Fruit fly (Drosophila melanogaster) whole organism, embryonic: Measurements from ENCODE around the gene CG31661.

Source experiments
- BtbVII ChIP-seq: fragments of 200-800 bp; sonication (Bioruptor generic); optimal IDR thresholded peaks from 3 replicates; lab custom pipeline; 2017; ENCODE audit warnings: missing biosample characterization, mild to moderate bottlenecking, missing genetic modification characterization
- CG1024 ChIP-seq: fragments of 200-800 bp; sonication (Bioruptor generic); IDR thresholded peaks from 2 replicates; pipeline ENCODE4 v1.3.6; 2022; ENCODE audit warnings: missing biosample characterization, missing genetic modification characterization
- CG10366 ChIP-seq: fragments of 200-800 bp; sonication (Bioruptor generic); IDR thresholded peaks from 2 replicates; pipeline ENCODE4 v1.3.6; 2022; ENCODE audit warnings: missing biosample characterization, missing genetic modification characterization
- CG13287 ChIP-seq: fragments of 200-800 bp; sonication (Bioruptor generic); IDR thresholded peaks from 2 replicates; pipeline ENCODE4 v1.3.6; 2022; ENCODE audit warnings: missing biosample characterization, missing genetic modification characterization; ENCODE audit not compliant: partially characterized antibody
- CG13775 ChIP-seq: fragments of 200-800 bp; sonication (Bioruptor generic); optimal IDR thresholded peaks from 3 replicates; lab custom pipeline; 2017; ENCODE audit warnings: missing biosample characterization, mild to moderate bottlenecking, missing genetic modification characterization
- CG16815 ChIP-seq: fragments of 200-800 bp; sonication (Bioruptor generic); optimal IDR thresholded peaks from 3 replicates; lab custom pipeline; 2017; ENCODE audit warnings: missing biosample characterization, mild to moderate bottlenecking, missing genetic modification characterization
- CG16863 ChIP-seq: fragments of 200-800 bp; sonication (Bioruptor generic); optimal IDR thresholded peaks from 3 replicates; lab custom pipeline; 2016; ENCODE audit warnings: missing biosample characterization, missing genetic modification characterization
- CG17186 ChIP-seq: fragments of 200-800 bp; sonication (Bioruptor generic); optimal IDR thresholded peaks from 3 replicates; lab custom pipeline; 2017; ENCODE audit warnings: missing biosample characterization, missing genetic modification reagents, missing genetic modification characterization
- CG31441 ChIP-seq: fragments of 200-800 bp; sonication (Bioruptor generic); IDR thresholded peaks from 2 replicates; pipeline ENCODE4 v1.3.6; 2022; ENCODE audit warnings: missing biosample characterization, missing genetic modification characterization
- CG33213 ChIP-seq: fragments of 200-800 bp; sonication (Bioruptor generic); optimal IDR thresholded peaks from 3 replicates; lab custom pipeline; 2016; ENCODE audit warnings: missing biosample characterization, missing genetic modification characterization
- CG34224 ChIP-seq: fragments of 200-800 bp; sonication (Bioruptor generic); IDR thresholded peaks from 3 replicates; pipeline ENCODE4 v1.3.6; 2022; ENCODE audit warnings: missing biosample characterization, missing genetic modification characterization; ENCODE audit not compliant: partially characterized antibody
- CG4707 ChIP-seq: fragments of 200-800 bp; sonication (Bioruptor generic); optimal IDR thresholded peaks from 2 replicates; lab custom pipeline; 2018; ENCODE audit warnings: missing biosample characterization, mild to moderate bottlenecking, missing genetic modification characterization, moderate library complexity
- CG4730 ChIP-seq: fragments of 200-800 bp; sonication (Bioruptor generic); IDR thresholded peaks from 2 replicates; pipeline ENCODE4 v1.3.6; 2022; ENCODE audit warnings: missing biosample characterization, missing genetic modification characterization
- CG5245 ChIP-seq: fragments of 200-800 bp; sonication (Bioruptor generic); optimal IDR thresholded peaks from 3 replicates; lab custom pipeline; 2016; ENCODE audit warnings: missing biosample characterization, missing genetic modification characterization
- CG6175 ChIP-seq: fragments of 200-800 bp; sonication (Bioruptor generic); IDR thresholded peaks from 3 replicates; pipeline ENCODE4 v1.3.6; 2022; ENCODE audit warnings: missing biosample characterization, missing genetic modification characterization
- CG6813 ChIP-seq: fragments of 200-800 bp; sonication (Bioruptor generic); optimal IDR thresholded peaks from 2 replicates; lab custom pipeline; 2017; ENCODE audit warnings: missing biosample characterization, missing genetic modification characterization, mild to moderate bottlenecking, moderate library complexity, missing genetic modification reagents
- CG7745 ChIP-seq: fragments of 200-800 bp; sonication (Bioruptor generic); optimal IDR thresholded peaks from 2 replicates; lab custom pipeline; 2018; ENCODE audit warnings: missing biosample characterization, mild to moderate bottlenecking, missing genetic modification characterization, moderate library complexity
- CG8089 ChIP-seq: fragments of 200-800 bp; sonication (Bioruptor generic); optimal IDR thresholded peaks from 3 replicates; lab custom pipeline; 2016; ENCODE audit warnings: missing biosample characterization, missing genetic modification characterization
- CG9609 ChIP-seq: fragments of 200-800 bp; sonication (Bioruptor generic); optimal IDR thresholded peaks from 3 replicates; lab custom pipeline; 2016; ENCODE audit warnings: missing biosample characterization, missing genetic modification characterization
- CG9876 ChIP-seq: fragments of 200-800 bp; sonication (Bioruptor generic); optimal IDR thresholded peaks from 2 replicates; lab custom pipeline; 2016; ENCODE audit warnings: missing biosample characterization, missing genetic modification characterization
- CoRest ChIP-seq: fragments of 200-800 bp; sonication (Bioruptor generic); optimal IDR thresholded peaks from 3 replicates; lab custom pipeline; 2018; ENCODE audit warnings: missing biosample characterization, mild to moderate bottlenecking, missing genetic modification characterization, moderate library complexity
- D ChIP-seq, 2 experiments: fragments of 200-800 bp in 1 of 2; fragments of >200 bp in 1 of 2; sonication (Bioruptor generic) in 1 of 2; optimal IDR thresholded peaks; 2 replicates in 1 of 2; 3 replicates in 1 of 2; lab custom pipeline; 2017; ENCODE audit warnings: mild to moderate bottlenecking in 1 of 2, missing biosample characterization in 1 of 2, missing genetic modification characterization in 1 of 2, missing genetic modification reagents in 1 of 2
- D19A ChIP-seq: fragments of 200-800 bp; optimal IDR thresholded peaks from 3 replicates; lab custom pipeline; 2019; ENCODE audit warnings: missing biosample characterization, mild to moderate bottlenecking, missing genetic modification characterization, moderate library complexity
- Doc3 ChIP-seq: fragments of 200-800 bp; sonication (Bioruptor generic); IDR thresholded peaks from 3 replicates; pipeline ENCODE4 v1.3.6; 2022; ENCODE audit warnings: missing biosample characterization, missing genetic modification characterization; ENCODE audit not compliant: partially characterized antibody
- HmgD ChIP-seq: fragments of 200-800 bp; sonication (Bioruptor generic); optimal IDR thresholded peaks from 3 replicates; lab custom pipeline; 2016; ENCODE audit warnings: missing biosample characterization, missing genetic modification characterization
- Hsf ChIP-seq: fragments of 200-800 bp; sonication (Bioruptor generic); optimal IDR thresholded peaks from 3 replicates; lab custom pipeline; 2016; ENCODE audit warnings: missing biosample characterization, missing genetic modification characterization
- Neu2 ChIP-seq: fragments of 200-800 bp; sonication (Bioruptor generic); optimal IDR thresholded peaks from 3 replicates; lab custom pipeline; 2016; ENCODE audit warnings: missing biosample characterization, missing genetic modification characterization, borderline replicate concordance
- Optix ChIP-seq: fragments of 200-800 bp; sonication (Bioruptor generic); IDR thresholded peaks from 3 replicates; pipeline ENCODE4 v1.3.6; 2022; ENCODE audit warnings: missing biosample characterization, missing genetic modification characterization
- Rfx ChIP-seq: fragments of 200-800 bp; sonication (Bioruptor generic); IDR thresholded peaks from 2 replicates; pipeline ENCODE4 v1.3.6; 2022; ENCODE audit warnings: missing biosample characterization, missing genetic modification characterization
- Rx ChIP-seq: fragments of 200-800 bp; sonication (Bioruptor generic); IDR thresholded peaks from 2 replicates; pipeline ENCODE4 v1.3.6; 2022; ENCODE audit warnings: missing biosample characterization, missing genetic modification characterization
- Sox100B ChIP-seq: fragments of 200-800 bp; sonication (Bioruptor generic); optimal IDR thresholded peaks from 3 replicates; lab custom pipeline; 2018; ENCODE audit warnings: missing biosample characterization, mild to moderate bottlenecking, missing genetic modification characterization
- amos ChIP-seq: fragments of 200-800 bp; sonication (Bioruptor generic); IDR thresholded peaks from 2 replicates; pipeline ENCODE4 v1.3.6; 2022; ENCODE audit warnings: missing biosample characterization, missing genetic modification characterization; ENCODE audit not compliant: partially characterized antibody
- ato ChIP-seq: fragments of 200-800 bp; sonication (Bioruptor generic); IDR thresholded peaks from 2 replicates; pipeline ENCODE4 v1.3.6; 2022; ENCODE audit warnings: missing biosample characterization, missing genetic modification characterization; ENCODE audit not compliant: partially characterized antibody
- dysf ChIP-seq: fragments of 200-800 bp; sonication (Bioruptor generic); IDR thresholded peaks from 3 replicates; pipeline ENCODE4 v1.3.6; 2022; ENCODE audit warnings: missing biosample characterization, missing genetic modification characterization
- en ChIP-seq: fragments of 200-800 bp; sonication (Bioruptor generic); optimal IDR thresholded peaks from 2 replicates; lab custom pipeline; 2016; ENCODE audit warnings: missing biosample characterization, missing genetic modification characterization
- fd96Cb ChIP-seq: fragments of 200-800 bp; sonication (Bioruptor generic); optimal IDR thresholded peaks from 2 replicates; lab custom pipeline; 2018; ENCODE audit warnings: missing biosample characterization, mild to moderate bottlenecking, missing genetic modification characterization, moderate library complexity
- gt ChIP-seq: fragments of 200-800 bp; sonication (Bioruptor generic); IDR thresholded peaks from 2 replicates; pipeline ENCODE4 v1.3.6; 2022; ENCODE audit warnings: missing biosample characterization, missing genetic modification characterization
- kni ChIP-seq: fragments of 200-800 bp; sonication (Bioruptor generic); optimal IDR thresholded peaks from 3 replicates; lab custom pipeline; 2017; ENCODE audit warnings: mild to moderate bottlenecking, missing biosample characterization, missing genetic modification reagents, missing genetic modification characterization
- lola ChIP-seq, 3 experiments: fragments of >200 bp in 2 of 3; fragments of 200-800 bp in 1 of 3; sonication (Bioruptor generic) in 1 of 3; optimal IDR thresholded peaks; 2 replicates each; lab custom pipeline; 2017 to 2019; ENCODE audit warnings: missing biosample characterization in 3 of 3, missing genetic modification characterization in 3 of 3, mild to moderate bottlenecking in 1 of 3, moderate library complexity in 1 of 3
- mld ChIP-seq: fragments of 200-800 bp; sonication (Bioruptor generic); IDR thresholded peaks from 3 replicates; pipeline ENCODE4 v1.3.6; 2022; ENCODE audit warnings: missing biosample characterization, missing genetic modification characterization; ENCODE audit not compliant: partially characterized antibody
- nerfin-1 ChIP-seq: fragments of 200-800 bp; sonication (Bioruptor generic); optimal IDR thresholded peaks from 3 replicates; lab custom pipeline; 2019; ENCODE audit warnings: missing biosample characterization, mild to moderate bottlenecking, missing genetic modification characterization, moderate library complexity
- otp ChIP-seq: fragments of 200-800 bp; sonication (Bioruptor generic); IDR thresholded peaks from 3 replicates; pipeline ENCODE4, ENCODE4 v1.3.6; 2022; ENCODE audit warnings: missing biosample characterization, missing genetic modification characterization
- phol ChIP-seq: fragments of 200-800 bp; sonication (Bioruptor generic); optimal IDR thresholded peaks from 3 replicates; lab custom pipeline; 2018; ENCODE audit warnings: missing biosample characterization, mild to moderate bottlenecking, missing genetic modification characterization, moderate library complexity
- pum ChIP-seq: fragments of 200-800 bp; sonication (Bioruptor generic); optimal IDR thresholded peaks from 2 replicates; lab custom pipeline; 2016; ENCODE audit warnings: missing biosample characterization, missing genetic modification characterization
- sens-2 ChIP-seq: fragments of 200-800 bp; sonication (Bioruptor generic); IDR thresholded peaks from 2 replicates; pipeline ENCODE4 v1.3.6; 2022; ENCODE audit warnings: missing biosample characterization, missing genetic modification characterization
- slbo ChIP-seq: fragments of 200-800 bp; sonication (Bioruptor generic); IDR thresholded peaks from 2 replicates; pipeline ENCODE4 v1.3.6; 2022; ENCODE audit warnings: missing biosample characterization, missing genetic modification characterization
- slp2 ChIP-seq: fragments of 200-800 bp; sonication (Bioruptor generic); optimal IDR thresholded peaks from 2 replicates; lab custom pipeline; 2016; ENCODE audit warnings: missing biosample characterization, missing genetic modification characterization
- sob ChIP-seq: fragments of 200-800 bp; sonication (Bioruptor generic); IDR thresholded peaks from 2 replicates; pipeline ENCODE4 v1.3.6; 2022; ENCODE audit warnings: missing biosample characterization, missing genetic modification characterization

The CG31661 gene

dm6 chr2L:1462136-1462535 lies 34.9 kb upstream of the CG31661 start (continued):
- TF ChIP-seq CG9876 (GFP tag; lab: Kevin White, UChicago) = peak; percentile 7
- TF ChIP-seq sens-2 (GFP tag; lab: Robert Waterston, UW) = peak; percentile 68
- TF ChIP-seq D (optimal IDR thresholded peaks at IDR 0.05; lab: Kevin White, UChicago) = no peak
- TF ChIP-seq D (GFP tag; optimal IDR thresholded peaks at IDR 0.05; lab: Kevin White, UChicago) = peak; percentile 36
- TF ChIP-seq BtbVII (GFP tag; lab: Kevin White, UChicago) = no peak
- peak; percentile 40 for TF ChIP-seq CG10366 (GFP tag; lab: Robert Waterston, UW)
- peak; percentile 14 for TF ChIP-seq CG7745 (tag; lab: Kevin White, UChicago)
- TF ChIP-seq HmgD (GFP tag; lab: Kevin White, UChicago) = peak; percentile 17
- no peak for TF ChIP-seq nerfin-1 (tag; lab: Kevin White, UChicago)
- peak; percentile 67 for TF ChIP-seq CG34224 (GFP tag; lab: Robert Waterston, UW)
- TF ChIP-seq D19A (tag; lab: Kevin White, UChicago) = peak; percentile 56
- TF ChIP-seq CG16863 (GFP tag; lab: Kevin White, UChicago) = peak; percentile 54
- peak; percentile 79 for TF ChIP-seq Doc3 (GFP tag; lab: Robert Waterston, UW)
- peak; percentile 46; the same call in 1 of the 2 replicates for TF ChIP-seq gt (GFP tag; lab: Robert Waterston, UW)
- no peak for TF ChIP-seq CG17186 (GFP tag; lab: Kevin White, UChicago)
- TF ChIP-seq CG4730 = peak; percentile 16; the same call in 1 of the 2 replicates
- no peak for TF ChIP-seq Optix
- TF ChIP-seq fd96Cb (tag; lab: Kevin White, UChicago) = peak; percentile 40
- TF ChIP-seq pum (GFP tag; lab: Kevin White, UChicago) = peak; percentile 40
- TF ChIP-seq CG4707 (GFP tag; lab: Kevin White, UChicago) = no peak
- TF ChIP-seq CG6175 (GFP tag; lab: Robert Waterston, UW) = no peak
- peak; percentile 51 for TF ChIP-seq kni (GFP tag; lab: Kevin White, UChicago)
- 0 out of 2 replicates have a peak, but pooled peaks have one; percentile 25 for TF ChIP-seq Rfx (GFP tag; lab: Robert Waterston, UW)
- TF ChIP-seq CoRest (tag; lab: Kevin White, UChicago) = peak; percentile 31
- TF ChIP-seq phol (tag; lab: Kevin White, UChicago) = peak; percentile 48
- peak; percentile 27; the same call in 1 of the 2 replicates for TF ChIP-seq sob (GFP tag; lab: Robert Waterston, UW)
- peak in 1 of 3 experiments; percentile 76 for TF ChIP-seq lola (GFP tag; optimal IDR thresholded peaks at IDR 0.05; lab: Kevin White, UChicago)
- TF ChIP-seq Neu2 (GFP tag; lab: Kevin White, UChicago) = no peak
- 0 out of 2 replicates have a peak, but pooled peaks have one; percentile 5 for TF ChIP-seq slbo (GFP tag; lab: Robert Waterston, UW)
- peak; percentile 38 for TF ChIP-seq CG9609 (GFP tag; lab: Kevin White, UChicago)
- peak; percentile 79; the same call in 2 of the 3 replicates for TF ChIP-seq otp (GFP tag; lab: Robert Waterston, UW)
- TF ChIP-seq Rx (GFP tag; lab: Robert Waterston, UW) = peak; percentile 31; the same call in 1 of the 2 replicates
- peak; percentile 78 for TF ChIP-seq CG16815 (GFP tag; lab: Kevin White, UChicago)
- peak; percentile 55 for TF ChIP-seq CG8089 (GFP tag; lab: Kevin White, UChicago)
- TF ChIP-seq ato = no peak
- TF ChIP-seq CG13775 = peak; percentile 65
- peak; percentile 60; the same call in 2 of the 3 replicates for TF ChIP-seq mld (GFP tag; lab: Robert Waterston, UW)
- TF ChIP-seq Sox100B (GFP tag; lab: Kevin White, UChicago) = no peak
- TF ChIP-seq CG5245 (GFP tag; lab: Kevin White, UChicago) = peak; percentile 23
- TF ChIP-seq slp2 = peak; percentile 19
- 0 out of 2 replicates have a peak, but pooled peaks have one; percentile 15 for TF ChIP-seq CG1024 (GFP tag; lab: Robert Waterston, UW)
- TF ChIP-seq CG31441 (GFP tag; lab: Robert Waterston, UW) = 0 out of 2 replicates have a peak, but pooled peaks have one; percentile 29
- TF ChIP-seq en (GFP tag; lab: Kevin White, UChicago) = no peak
- peak; percentile 60 for TF ChIP-seq Hsf (GFP tag; lab: Kevin White, UChicago)
- peak; percentile 5 for TF ChIP-seq CG33213 (GFP tag; lab: Kevin White, UChicago)
- 0 out of 2 replicates have a peak, but pooled peaks have one; percentile 22 for TF ChIP-seq CG13287 (GFP tag; lab: Robert Waterston, UW)
- peak; percentile 11 for TF ChIP-seq CG6813 (GFP tag; lab: Kevin White, UChicago)
- peak; percentile 67; the same call in 1 of the 2 replicates for TF ChIP-seq amos (GFP tag; lab: Robert Waterston, UW)
- TF ChIP-seq dysf (GFP tag; lab: Robert Waterston, UW) = 0 out of 3 replicates have a peak, but pooled peaks have one; percentile 11
